Fruit fly (Drosophila melanogaster): ENCODE measurements around the gene RpL3.

RpL3 gene

DNA sequence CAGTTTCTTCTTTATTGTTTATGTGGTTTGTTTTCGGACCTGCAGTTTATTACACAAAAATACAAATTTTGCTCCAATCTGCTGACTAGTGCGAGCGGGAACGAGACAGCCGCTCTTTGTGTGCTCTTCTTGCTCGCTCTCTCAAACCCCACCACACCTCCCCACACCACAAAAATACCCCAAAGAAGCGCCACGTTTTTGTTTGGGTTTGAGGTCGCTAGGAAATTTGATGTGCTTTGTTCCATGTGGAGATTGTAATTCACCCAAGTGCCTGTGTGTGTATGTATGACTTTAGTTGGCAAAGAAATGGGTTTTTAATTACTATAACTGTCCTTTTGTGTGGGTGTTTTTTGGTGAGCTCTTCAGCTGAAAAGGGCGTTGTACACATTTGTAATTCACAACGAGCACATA lies 23.6 kb upstream of the RpL3 start (continued):
- peak; percentile 13; the same call in 1 of the 2 replicates for TF ChIP-seq tna (GFP tag; IDR thresholded peaks at IDR 0.05; ENCODE audit: partially characterized antibody)
- no peak for TF ChIP-seq CG6272 (GFP tag; IDR thresholded peaks at IDR 0.05)
- peak; percentile 49 for TF ChIP-seq Bgb (GFP tag; IDR thresholded peaks at IDR 0.05; ENCODE audit: partially characterized antibody)
- no peak for TF ChIP-seq C15 (GFP tag; IDR thresholded peaks at IDR 0.05)
- TF ChIP-seq MBD-R2 (GFP tag; IDR thresholded peaks at IDR 0.05): peak; percentile 21; the same call in 1 of the 2 replicates
- TF ChIP-seq Dip3 (GFP tag; optimal IDR thresholded peaks at IDR 0.05): no peak
- peak; percentile 52 for TF ChIP-seq HmgZ (tag; optimal IDR thresholded peaks at IDR 0.05)
- TF ChIP-seq ato (GFP tag; IDR thresholded peaks at IDR 0.05; ENCODE audit: partially characterized antibody): no peak
- no peak for TF ChIP-seq ERR (GFP tag; optimal IDR thresholded peaks at IDR 0.05)
- no peak for TF ChIP-seq CG9727 (GFP tag; optimal IDR thresholded peaks at IDR 0.05)
- no peak for TF ChIP-seq CG2678 (tag; optimal IDR thresholded peaks at IDR 0.05)
- peak; percentile 23 for TF ChIP-seq Xbp1 (GFP tag; optimal IDR thresholded peaks at IDR 0.05)
- no peak for TF ChIP-seq NC2β (GFP tag; optimal IDR thresholded peaks at IDR 0.05)
- peak; percentile 41; the same call in 1 of the 2 replicates for TF ChIP-seq bbx (GFP tag; IDR thresholded peaks at IDR 0.05; ENCODE audit: partially characterized antibody)
- peak; percentile 3 for TF ChIP-seq HmgD (GFP tag; optimal IDR thresholded peaks at IDR 0.05)
- no peak for TF ChIP-seq nom (GFP tag; optimal IDR thresholded peaks at IDR 0.05)
- TF ChIP-seq kah (GFP tag; optimal IDR thresholded peaks at IDR 0.05): no peak
- no peak for TF ChIP-seq CG11085 (GFP tag; IDR thresholded peaks at IDR 0.05)
- peak; percentile 12 for TF ChIP-seq Fer3 (tag; optimal IDR thresholded peaks at IDR 0.05)
- no peak for TF ChIP-seq bowl (GFP tag; IDR thresholded peaks at IDR 0.05)

DNA sequence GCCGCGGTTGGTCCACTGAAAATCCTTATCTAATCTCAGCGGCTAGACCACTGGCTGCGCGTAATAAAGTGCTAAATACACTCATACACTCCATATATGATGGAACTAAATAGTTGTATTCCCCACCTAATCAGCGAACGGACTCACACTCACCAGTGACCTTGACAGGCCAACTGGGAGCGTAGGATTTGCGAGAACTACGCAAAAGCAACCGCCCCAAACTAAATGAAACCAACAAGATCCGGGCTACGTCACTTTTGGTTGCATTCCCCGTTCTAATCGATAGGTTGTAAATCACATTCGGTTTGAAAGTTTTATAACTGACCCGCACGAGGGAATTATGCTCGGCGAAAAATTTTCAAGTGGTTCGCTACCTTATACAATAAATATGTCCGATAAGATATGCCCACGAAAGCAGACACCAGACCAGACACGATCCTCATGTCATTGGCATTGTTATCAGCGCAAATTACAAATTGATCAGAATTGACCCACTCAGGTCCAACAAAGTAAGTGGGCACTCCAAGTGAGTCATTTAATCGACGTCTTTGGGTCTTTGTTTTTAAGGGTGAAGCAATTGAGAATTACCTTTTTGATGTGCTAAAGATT lies 22.4 kb upstream of the RpL3 start:
- TF ChIP-seq salm (tag; optimal IDR thresholded peaks at IDR 0.05): peak; percentile 11
- no peak for TF ChIP-seq CoRest (tag; optimal IDR thresholded peaks at IDR 0.05)
- TF ChIP-seq Med (GFP tag): peak; percentile 50
- no peak for TF ChIP-seq Fer3 (tag; optimal IDR thresholded peaks at IDR 0.05)
- peak; percentile 23 for TF ChIP-seq Deaf1 (tag; optimal IDR thresholded peaks at IDR 0.05)
- no peak for TF ChIP-seq CG7357 (GFP tag; IDR thresholded peaks at IDR 0.05)
- no peak for TF ChIP-seq CG6791 (GFP tag; IDR thresholded peaks at IDR 0.05; ENCODE audit: partially characterized antibody)
- TF ChIP-seq exex (tag; optimal IDR thresholded peaks at IDR 0.05): peak; percentile 98
- TF ChIP-seq fd102C (GFP tag; optimal IDR thresholded peaks at IDR 0.05): no peak
- TF ChIP-seq psq (GFP tag; optimal IDR thresholded peaks at IDR 0.05): no peak
- no peak for TF ChIP-seq ham (GFP tag; IDR thresholded peaks at IDR 0.05)
- TF ChIP-seq CG11247 (GFP tag; IDR thresholded peaks at IDR 0.05): 0 out of 2 replicates have a peak, but pooled peaks have one; percentile 29
- TF ChIP-seq Hr78 (GFP tag; optimal IDR thresholded peaks at IDR 0.05): peak in 1 of 2 experiments; percentile 59
- TF ChIP-seq gem (tag; optimal IDR thresholded peaks at IDR 0.05): peak; percentile 41
- peak; percentile 97 for TF ChIP-seq sug (tag; optimal IDR thresholded peaks at IDR 0.05)
- TF ChIP-seq CG12769 (tag; optimal IDR thresholded peaks at IDR 0.05): peak; percentile 6
- no peak for TF ChIP-seq bab2 (GFP tag; optimal IDR thresholded peaks at IDR 0.05)
- peak; percentile 82 for TF ChIP-seq sd (tag; optimal IDR thresholded peaks at IDR 0.05)
- peak; percentile 32 for TF ChIP-seq BtbVII (GFP tag; optimal IDR thresholded peaks at IDR 0.05)
- TF ChIP-seq vnd (GFP tag; IDR thresholded peaks at IDR 0.05; ENCODE audit: partially characterized antibody): 0 out of 3 replicates have a peak, but pooled peaks have one; percentile 31
- peak; percentile 74 for TF ChIP-seq CG31224 (GFP tag; IDR thresholded peaks at IDR 0.05)
- peak; percentile 25 for TF ChIP-seq Ets65A (GFP tag)
- peak; percentile 12 for TF ChIP-seq CG6765 (GFP tag; optimal IDR thresholded peaks at IDR 0.05)
- no peak for TF ChIP-seq CG30431 (GFP tag; optimal IDR thresholded peaks at IDR 0.05)
- TF ChIP-seq nom (GFP tag; optimal IDR thresholded peaks at IDR 0.05): no peak
- TF ChIP-seq NC2β (GFP tag; optimal IDR thresholded peaks at IDR 0.05): no peak
- TF ChIP-seq grn (GFP tag; optimal IDR thresholded peaks at IDR 0.05): peak; percentile 87
- TF ChIP-seq CG7745 (tag; optimal IDR thresholded peaks at IDR 0.05): peak; percentile 29
- no peak for TF ChIP-seq ind (GFP tag; optimal IDR thresholded peaks at IDR 0.05)
- no peak for TF ChIP-seq CG10565 (GFP tag; optimal IDR thresholded peaks at IDR 0.05)
- TF ChIP-seq CG34376 (GFP tag; optimal IDR thresholded peaks at IDR 0.05): peak; percentile 64
- no peak for TF ChIP-seq D19A (tag; optimal IDR thresholded peaks at IDR 0.05)
